Fruit fly (Drosophila melanogaster): ENCODE measurements around the gene CG5194.

CG5194 gene

dm6 chr3L:8997686-8998239, 11.9 kb downstream of the CG5194 start, which contains the start of the genes smg and CG5087 (continued):
- peak; percentile 13 for TF ChIP-seq CG9609 (GFP tag; optimal IDR thresholded peaks at IDR 0.05)
- TF ChIP-seq CG7745 (tag; optimal IDR thresholded peaks at IDR 0.05): peak; percentile 79
- TF ChIP-seq cwo (GFP tag; optimal IDR thresholded peaks at IDR 0.05): no peak
- peak; percentile 88 for TF ChIP-seq MBD-R2 (GFP tag; IDR thresholded peaks at IDR 0.05)
- TF ChIP-seq repo (GFP tag; optimal IDR thresholded peaks at IDR 0.05): peak; percentile 63

- TF ChIP-seq Hr3 (GFP tag; optimal IDR thresholded peaks at IDR 0.05) (no peak), ab (GFP tag; optimal IDR thresholded peaks at IDR 0.05) (no peak), trem (tag; optimal IDR thresholded peaks at IDR 0.05) (no peak), zfh1 (GFP tag; IDR thresholded peaks at IDR 0.05) (0 out of 3 replicates have a peak, but pooled peaks have one; percentile 15), CG1233 (GFP tag; optimal IDR thresholded peaks at IDR 0.05) (no peak), hkb (optimal IDR thresholded peaks at IDR 0.05) (no peak), hkb (GFP tag; IDR thresholded peaks at IDR 0.05) (0 out of 2 replicates have a peak, but pooled peaks have one; percentile 24), lov (optimal IDR thresholded peaks at IDR 0.05) (no peak), lov (GFP tag; IDR thresholded peaks at IDR 0.05) (0 out of 3 replicates have a peak, but pooled peaks have one; percentile 48), CG6854 (GFP tag; optimal IDR thresholded peaks at IDR 0.05) (peak; percentile 38), crol (GFP tag; IDR thresholded peaks at IDR 0.05) (peak; percentile 85), Opbp (GFP tag; IDR thresholded peaks at IDR 0.05; ENCODE audit: partially characterized antibody) (peak; percentile 44; the same call in 2 of the 3 replicates), Adf1 (GFP tag; IDR thresholded peaks at IDR 0.05) (peak; percentile 5; the same call in 1 of the 2 replicates), MBD-R2 (GFP tag; IDR thresholded peaks at IDR 0.05) (no peak), hb (GFP tag; IDR thresholded peaks at IDR 0.05; ENCODE audit: partially characterized antibody) (no peak), Awh (GFP tag; IDR thresholded peaks at IDR 0.05) (0 out of 2 replicates have a peak, but pooled peaks have one; percentile 24), Gsc (GFP tag; IDR thresholded peaks at IDR 0.05) (no peak), CG1832 (GFP tag; optimal IDR thresholded peaks at IDR 0.05) (no peak), nerfin-1 (tag; optimal IDR thresholded peaks at IDR 0.05) (peak; percentile 16), Med (GFP tag) (peak; percentile 75), sens (GFP tag) (peak; percentile 55), Drgx (GFP tag; IDR thresholded peaks at IDR 0.05) (peak; percentile 35; the same call in 1 of the 2 replicates)
Observed at dm6 chr3L:8996899-8997685, 12.5 kb downstream of the CG5194 start.

DNA sequence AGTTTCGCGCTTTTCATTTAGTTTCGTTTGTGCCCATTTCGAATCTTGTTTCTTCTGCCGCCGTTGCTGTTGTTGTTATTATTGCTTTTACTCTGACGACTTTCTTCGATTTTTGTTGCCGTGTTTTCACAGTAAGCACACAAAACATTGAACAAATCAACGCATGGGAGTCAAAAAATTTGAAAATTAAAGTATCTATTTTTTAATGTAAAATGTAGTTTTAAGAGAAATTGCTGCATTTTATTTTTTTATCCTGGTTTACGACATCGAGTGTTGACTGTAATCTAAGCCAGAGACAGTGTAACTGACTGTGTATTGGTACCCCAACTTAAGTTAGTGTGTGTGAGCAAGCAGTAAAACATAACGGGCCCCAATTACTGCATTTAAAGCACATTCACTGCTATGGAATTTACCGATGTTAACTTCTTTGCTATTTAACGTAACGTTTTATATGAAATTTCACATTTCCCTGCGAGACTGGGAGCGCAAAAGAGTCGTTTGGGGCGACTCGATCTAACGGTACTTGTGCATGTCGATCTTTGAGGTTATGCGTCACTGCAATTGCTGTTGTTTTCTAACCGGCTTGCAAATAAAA, 13.4 kb downstream of the CG5194 start:
- TF ChIP-seq CG33557 (GFP tag; optimal IDR thresholded peaks at IDR 0.05) (no peak), gce (GFP tag; IDR thresholded peaks at IDR 0.05) (0 out of 3 replicates have a peak, but pooled peaks have one; percentile 46), insv (GFP tag; optimal IDR thresholded peaks at IDR 0.05) (no peak), GATAe (GFP tag; conservative IDR thresholded peaks at IDR 0.05) (no peak), dm (GFP tag; optimal IDR thresholded peaks at IDR 0.05) (peak; percentile 10), CG15011 (GFP tag; optimal IDR thresholded peaks at IDR 0.05) (peak; percentile 11), CG5953 (GFP tag; IDR thresholded peaks at IDR 0.05) (peak; percentile 27; the same call in 1 of the 2 replicates), MTF-1 (GFP tag; optimal IDR thresholded peaks at IDR 0.05; ENCODE audit: borderline replicate concordance) (peak; percentile 21), C15 (GFP tag; IDR thresholded peaks at IDR 0.05) (no peak), lov (optimal IDR thresholded peaks at IDR 0.05) (no peak), lov (GFP tag; IDR thresholded peaks at IDR 0.05) (peak; percentile 81), Jarid2 (GFP tag; optimal IDR thresholded peaks at IDR 0.05) (no peak), CG1233 (GFP tag; optimal IDR thresholded peaks at IDR 0.05) (peak; percentile 39), Xbp1 (GFP tag; optimal IDR thresholded peaks at IDR 0.05) (peak; percentile 70), CG17802 (tag; optimal IDR thresholded peaks at IDR 0.05) (no peak), Dll (GFP tag; IDR thresholded peaks at IDR 0.05; ENCODE audit: partially characterized antibody) (no peak), sr (GFP tag; IDR thresholded peaks at IDR 0.05) (no peak), CG18764 (GFP tag; optimal IDR thresholded peaks at IDR 0.05) (peak; percentile 9), Aef1 (GFP tag; IDR thresholded peaks at IDR 0.05) (peak; percentile 44; the same call in 1 of the 3 replicates), bsh (GFP tag; optimal IDR thresholded peaks at IDR 0.05) (peak in 1 of 2 experiments; percentile 79), CG2875 (GFP tag; optimal IDR thresholded peaks at IDR 0.05) (peak; percentile 34), CG31365 (tag; optimal IDR thresholded peaks at IDR 0.05) (no peak)

Measured in whole organism, embryonic.